Worm (Caenorhabditis elegans) whole organism, L4/young adult: ENCODE measurements around the gene C52G5.2.

Experiments
- W03F9.2 ChIP-seq: fragments of 150-350 bp; optimal IDR thresholded peaks from 2 replicates; lab custom pipeline; 2014; ENCODE audit warnings: missing biosample characterization, missing genetic modification characterization
- dao-5 ChIP-seq: sonication (generic microtip); optimal IDR thresholded peaks from 2 replicates; lab custom pipeline; 2016; ENCODE audit warnings: missing genotype, missing genetic modification characterization, moderate library complexity, missing compliant biosample characterization
- him-1 ChIP-seq: sonication (generic microtip); optimal IDR thresholded peaks from 2 replicates; lab custom pipeline; 2016; ENCODE audit warnings: missing genotype, missing genetic modification reagents, missing genetic modification characterization, missing compliant biosample characterization

ce11 chrX:12863262-12863661 lies 20.2 kb downstream of the C52G5.2 start:
- TF ChIP-seq him-1 (tag; lab: Kevin White, UChicago) (no peak), dao-5 (tag; lab: Kevin White, UChicago) (no peak), W03F9.2 (tag; lab: Kevin White, UChicago) (no peak)
